Worm (Caenorhabditis elegans): ENCODE measurements around the gene C06A1.6.

C06A1.6 gene

DNA sequence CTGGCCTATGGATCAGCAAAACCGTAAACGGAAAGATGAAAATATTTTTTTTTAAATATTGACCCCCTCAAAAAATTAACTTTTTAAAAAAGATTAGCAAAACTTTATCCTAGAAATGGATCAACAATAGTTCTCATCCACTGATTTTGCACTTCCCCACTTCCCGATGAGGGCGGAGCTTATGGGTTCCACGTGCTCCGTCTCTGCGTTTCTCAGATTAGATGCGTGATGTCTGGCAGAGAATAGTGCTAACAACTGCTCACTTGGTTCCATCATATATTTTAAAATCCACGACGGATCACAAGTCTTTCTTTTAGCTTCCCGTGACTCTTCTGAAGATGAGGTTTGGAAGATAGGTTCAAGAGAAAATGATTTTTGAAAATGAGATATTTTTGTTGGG is 6.1 kb downstream of the C06A1.6 start:
- TF ChIP-seq dve-1 (tag; optimal IDR thresholded peaks at IDR 0.05; ENCODE audit: insufficient read depth) (no peak), mdl-1 (tag; optimal IDR thresholded peaks at IDR 0.05) (peak in 1 of 2 experiments; percentile 3), daf-16 (GFP tag; optimal IDR thresholded peaks at IDR 0.05) (peak in 1 of 2 experiments; percentile 43), daf-16 (tag; optimal IDR thresholded peaks at IDR 0.05) (no peak), mxl-3 (GFP tag; optimal IDR thresholded peaks at IDR 0.05) (peak; percentile 25), nhr-11 (tag; optimal IDR thresholded peaks at IDR 0.05) (peak; percentile 87), lin-38 (GFP tag; IDR thresholded peaks at IDR 0.05) (no peak), hlh-30 (tag; optimal IDR thresholded peaks at IDR 0.05; ENCODE audit: insufficient read depth) (peak; percentile 66), tag-97 (GFP tag; IDR thresholded peaks at IDR 0.05) (no peak), spr-1 (tag; optimal IDR thresholded peaks at IDR 0.05) (no peak), madf-9 (GFP tag; conservative IDR thresholded peaks at IDR 0.05) (no peak), Y5F2A.4 (GFP tag; optimal IDR thresholded peaks at IDR 0.05) (no peak), aly-2 (tag; optimal IDR thresholded peaks at IDR 0.05) (no peak), attf-4 (tag; optimal IDR thresholded peaks at IDR 0.05) (no peak)

- TF ChIP-seq madf-5 (GFP tag; IDR thresholded peaks at IDR 0.05) (0 out of 4 replicates have a peak, but pooled peaks of 1 of the 2 experiments have one; percentile 63), aha-1 (tag) (peak; percentile 34), Y48G9A.11 (GFP tag; IDR thresholded peaks at IDR 0.05) (0 out of 2 replicates have a peak, but pooled peaks have one; percentile 38)
These were observed 6.9 kb downstream of the C06A1.6 start for ce11 chrII:10557582-10557981.

DNA sequence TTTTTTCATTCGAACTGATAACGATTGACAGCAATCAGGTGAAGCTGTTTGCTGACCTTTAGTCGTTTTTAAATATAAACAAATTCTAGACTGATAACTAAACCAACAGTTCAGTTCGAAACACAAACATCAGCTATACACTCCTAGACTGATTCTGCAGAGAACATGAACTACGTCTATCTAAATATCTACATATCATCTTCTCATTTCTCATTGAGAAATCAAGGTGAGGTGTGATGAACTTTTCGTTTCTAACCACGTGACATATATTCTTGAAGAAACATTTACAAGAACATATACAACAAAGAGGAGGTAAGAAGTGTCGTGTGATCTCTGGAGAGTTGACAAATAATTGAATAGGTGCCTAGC is 7.3 kb downstream of the C06A1.6 start:
- TF ChIP-seq jun-1 (tag; optimal IDR thresholded peaks at IDR 0.05) (no peak), sdz-12 (GFP tag; optimal IDR thresholded peaks at IDR 0.05) (no peak), dve-1 (tag; optimal IDR thresholded peaks at IDR 0.05; ENCODE audit: insufficient read depth) (peak; percentile 85), nhr-25 (tag; optimal IDR thresholded peaks at IDR 0.05; ENCODE audit: borderline replicate concordance, insufficient read depth) (peak; percentile 6), lin-39 (tag; optimal IDR thresholded peaks at IDR 0.05) (no peak), F26F4.8 (GFP tag; conservative IDR thresholded peaks at IDR 0.05) (no peak), mes-2 (tag; optimal IDR thresholded peaks at IDR 0.05; ENCODE audit: poor library complexity, severe bottlenecking) (no peak), ama-1 (optimal IDR thresholded peaks at IDR 0.05) (no peak), lin-15B (tag; optimal IDR thresholded peaks at IDR 0.05) (no peak), egl-43 (GFP tag; IDR thresholded peaks at IDR 0.05) (no peak), Y5F2A.4 (GFP tag; optimal IDR thresholded peaks at IDR 0.05) (no peak), saeg-2 (GFP tag; IDR thresholded peaks at IDR 0.05) (no peak), snpc-4 (tag; optimal IDR thresholded peaks at IDR 0.05) (no peak), T26A8.4 (GFP tag; IDR thresholded peaks at IDR 0.05) (no peak), mxl-3 (GFP tag; optimal IDR thresholded peaks at IDR 0.05) (peak; percentile 2), gei-8 (GFP tag; optimal IDR thresholded peaks at IDR 0.05) (no peak), T20F7.1 (GFP tag; optimal IDR thresholded peaks at IDR 0.05) (peak; percentile 40), lin-1 (GFP tag; IDR thresholded peaks at IDR 0.05) (no peak), mdt-29 (GFP tag; IDR thresholded peaks at IDR 0.05) (no peak), nhr-42 (GFP tag; IDR thresholded peaks at IDR 0.05) (no peak), nhr-41 (GFP tag; IDR thresholded peaks at IDR 0.05) (no peak), ztf-11 (tag; optimal IDR thresholded peaks at IDR 0.05) (no peak), mdl-1 (tag; optimal IDR thresholded peaks at IDR 0.05) (peak in 1 of 2 experiments; percentile 68), D1046.2 (GFP tag; IDR thresholded peaks at IDR 0.05) (no peak), ceh-20 (GFP tag; IDR thresholded peaks at IDR 0.05) (no peak), F44E2.7 (GFP tag; IDR thresholded peaks at IDR 0.05) (no peak), nhr-48 (tag; optimal IDR thresholded peaks at IDR 0.05) (peak; percentile 0), hmg-1.1 (GFP tag; IDR thresholded peaks at IDR 0.05) (no peak), pha-4 (GFP tag; IDR thresholded peaks at IDR 0.05) (no peak), pha-4 (tag; optimal IDR thresholded peaks at IDR 0.05) (no peak), duxl-1 (tag; optimal IDR thresholded peaks at IDR 0.05; ENCODE audit: poor library complexity) (no peak), nhr-11 (tag; optimal IDR thresholded peaks at IDR 0.05) (peak; percentile 29), Y48G9A.11 (GFP tag; IDR thresholded peaks at IDR 0.05) (no peak), ZK546.5 (tag; optimal IDR thresholded peaks at IDR 0.05) (no peak), lin-29 (GFP tag; IDR thresholded peaks at IDR 0.05) (no peak), ceh-62 (tag; optimal IDR thresholded peaks at IDR 0.05) (no peak), zip-11 (GFP tag; IDR thresholded peaks at IDR 0.05) (no peak)
